Fruit fly (Drosophila melanogaster) whole organism, embryonic: ENCODE data around the gene CG7065.

Experiments used
- Ada2b ChIP-seq: fragments of 200-800 bp; sonication (Bioruptor generic); IDR thresholded peaks from 2 replicates; pipeline ENCODE4 v1.3.6; 2022; ENCODE audit warnings: missing biosample characterization, missing genetic modification characterization
- CG11723 ChIP-seq: fragments of 200-800 bp; sonication (Bioruptor generic); optimal IDR thresholded peaks from 2 replicates; lab custom pipeline; 2017; ENCODE audit warnings: missing biosample characterization, mild to moderate bottlenecking, missing genetic modification characterization
- CG13624 ChIP-seq: fragments of 200-800 bp; sonication (Bioruptor generic); optimal IDR thresholded peaks from 2 replicates; lab custom pipeline; 2016; ENCODE audit warnings: missing biosample characterization, missing genetic modification characterization
- CG1529 ChIP-seq: fragments of 200-800 bp; sonication (Bioruptor generic); optimal IDR thresholded peaks from 3 replicates; lab custom pipeline; 2018; ENCODE audit warnings: missing biosample characterization, missing genetic modification characterization
- CG2202 ChIP-seq: fragments of 200-800 bp; sonication (Bioruptor generic); optimal IDR thresholded peaks from 2 replicates; lab custom pipeline; 2018; ENCODE audit warnings: missing biosample characterization, mild to moderate bottlenecking, missing genetic modification characterization
- CG5180 ChIP-seq: fragments of 200-800 bp; sonication (Bioruptor generic); optimal IDR thresholded peaks from 3 replicates; lab custom pipeline; 2017; ENCODE audit warnings: missing biosample characterization, missing genetic modification characterization, mild to moderate bottlenecking, moderate library complexity, missing genetic modification reagents
- CG6654 ChIP-seq: fragments of 200-800 bp; sonication (Bioruptor generic); optimal IDR thresholded peaks from 2 replicates; lab custom pipeline; 2017; ENCODE audit warnings: missing biosample characterization, mild to moderate bottlenecking, missing genetic modification characterization
- CG6765 ChIP-seq: fragments of 200-800 bp; sonication (Bioruptor generic); optimal IDR thresholded peaks from 3 replicates; lab custom pipeline; 2017; ENCODE audit warnings: missing biosample characterization, mild to moderate bottlenecking, missing genetic modification characterization
- CG6813 ChIP-seq: fragments of 200-800 bp; sonication (Bioruptor generic); optimal IDR thresholded peaks from 2 replicates; lab custom pipeline; 2017; ENCODE audit warnings: missing biosample characterization, missing genetic modification characterization, mild to moderate bottlenecking, moderate library complexity, missing genetic modification reagents
- CG8944 ChIP-seq: fragments of 200-800 bp; sonication (Bioruptor generic); optimal IDR thresholded peaks from 3 replicates; lab custom pipeline; 2016; ENCODE audit warnings: missing biosample characterization, missing genetic modification characterization
- CG9215 ChIP-seq: fragments of 200-800 bp; sonication (Bioruptor generic); IDR thresholded peaks from 2 replicates; pipeline ENCODE4 v1.3.6; 2022; ENCODE audit warnings: missing biosample characterization, missing genetic modification characterization
- CG9609 ChIP-seq: fragments of 200-800 bp; sonication (Bioruptor generic); optimal IDR thresholded peaks from 3 replicates; lab custom pipeline; 2016; ENCODE audit warnings: missing biosample characterization, missing genetic modification characterization
- CG9727 ChIP-seq: fragments of 200-800 bp; sonication (Bioruptor generic); optimal IDR thresholded peaks from 3 replicates; lab custom pipeline; 2017; ENCODE audit warnings: missing biosample characterization, mild to moderate bottlenecking, missing genetic modification characterization
- CTCF ChIP-seq: fragments of 200-800 bp; sonication (Bioruptor generic); optimal IDR thresholded peaks from 2 replicates; lab custom pipeline; 2017; ENCODE audit warnings: missing biosample characterization, mild to moderate bottlenecking, missing genetic modification characterization, moderate library complexity
- Hmr ChIP-seq: fragments of 200-800 bp; sonication (Bioruptor generic); optimal IDR thresholded peaks from 3 replicates; lab custom pipeline; 2017; ENCODE audit warnings: mild to moderate bottlenecking, missing biosample characterization, missing genetic modification reagents, missing genetic modification characterization
- Kr ChIP-seq: fragments of 200-800 bp; sonication (Bioruptor generic); optimal IDR thresholded peaks from 2 replicates; lab custom pipeline; 2017; ENCODE audit warnings: missing biosample characterization, mild to moderate bottlenecking, missing genetic modification characterization
- Lhr ChIP-seq: fragments of 200-800 bp; sonication (Bioruptor generic); optimal IDR thresholded peaks from 3 replicates; lab custom pipeline; 2017; ENCODE audit warnings: mild to moderate bottlenecking, missing biosample characterization, missing genetic modification reagents, missing genetic modification characterization
- NC2α ChIP-seq: fragments of 200-800 bp; sonication (Bioruptor generic); optimal IDR thresholded peaks from 2 replicates; lab custom pipeline; 2016; ENCODE audit warnings: missing biosample characterization, missing genetic modification characterization
- Sox100B ChIP-seq: fragments of 200-800 bp; sonication (Bioruptor generic); optimal IDR thresholded peaks from 3 replicates; lab custom pipeline; 2018; ENCODE audit warnings: missing biosample characterization, mild to moderate bottlenecking, missing genetic modification characterization
- Spps ChIP-seq: fragments of 200-800 bp; sonication (Bioruptor generic); optimal IDR thresholded peaks from 2 replicates; lab custom pipeline; 2018; ENCODE audit warnings: missing biosample characterization, mild to moderate bottlenecking, missing genetic modification characterization
- Sry-δ ChIP-seq: fragments of 200-800 bp; sonication (Bioruptor generic); optimal IDR thresholded peaks from 2 replicates; lab custom pipeline; 2016; ENCODE audit warnings: missing biosample characterization, missing genetic modification characterization
- Tbp ChIP-seq: fragments of >200 bp; optimal IDR thresholded peaks from 2 replicates; lab custom pipeline; 2018; ENCODE audit warnings: missing biosample characterization, missing genetic modification characterization
- Vsx1 ChIP-seq: fragments of 200-800 bp; sonication (Bioruptor generic); optimal IDR thresholded peaks from 2 replicates; lab custom pipeline; 2017; ENCODE audit warnings: missing biosample characterization, mild to moderate bottlenecking, missing genetic modification characterization, missing genetic modification reagents
- Xrp1 ChIP-seq: fragments of 200-800 bp; sonication (Bioruptor generic); IDR thresholded peaks from 2 replicates; pipeline ENCODE4 v1.3.6; 2022; ENCODE audit warnings: missing biosample characterization, missing genetic modification characterization
- abd-A ChIP-seq: fragments of 200-800 bp; sonication (Bioruptor generic); optimal IDR thresholded peaks from 3 replicates; lab custom pipeline; 2019; ENCODE audit warnings: missing biosample characterization, mild to moderate bottlenecking, missing genetic modification characterization, moderate library complexity
- ara ChIP-seq: fragments of 200-800 bp; sonication (Bioruptor generic); IDR thresholded peaks from 2 replicates; pipeline ENCODE4 v1.3.6; 2022; ENCODE audit warnings: missing biosample characterization, missing genetic modification characterization
- cad ChIP-seq: fragments of >200 bp; optimal IDR thresholded peaks from 2 replicates; lab custom pipeline; 2017; ENCODE audit warnings: missing biosample characterization, missing genetic modification characterization
- cato ChIP-seq: fragments of 200-800 bp; sonication (Bioruptor generic); optimal IDR thresholded peaks from 2 replicates; lab custom pipeline; 2016; ENCODE audit warnings: missing biosample characterization, missing genetic modification characterization, borderline replicate concordance
- caup ChIP-seq: fragments of 200-800 bp; sonication (Bioruptor generic); optimal IDR thresholded peaks from 3 replicates; lab custom pipeline; 2017; ENCODE audit warnings: missing biosample characterization, mild to moderate bottlenecking, missing genetic modification characterization, moderate library complexity; ENCODE audit not compliant: severe bottlenecking
- cg ChIP-seq: fragments of 200-800 bp; sonication (Bioruptor generic); optimal IDR thresholded peaks from 3 replicates; lab custom pipeline; 2019; ENCODE audit warnings: missing biosample characterization, mild to moderate bottlenecking, missing genetic modification characterization, moderate library complexity
- dimm ChIP-seq: fragments of 200-800 bp; sonication (Bioruptor generic); IDR thresholded peaks from 2 replicates; pipeline ENCODE4 v1.3.6; 2022; ENCODE audit warnings: missing biosample characterization, missing genetic modification characterization
- dm ChIP-seq: fragments of 200-800 bp; sonication (Bioruptor generic); optimal IDR thresholded peaks from 3 replicates; lab custom pipeline; 2016; ENCODE audit warnings: missing biosample characterization, missing genetic modification characterization
- dmrt11E ChIP-seq: fragments of 200-800 bp; sonication (Bioruptor generic); optimal IDR thresholded peaks from 3 replicates; lab custom pipeline; 2018; ENCODE audit warnings: missing biosample characterization, mild to moderate bottlenecking, missing genetic modification characterization, moderate library complexity
- ems ChIP-seq: fragments of 200-800 bp; sonication (Bioruptor generic); optimal IDR thresholded peaks from 3 replicates; lab custom pipeline; 2016; ENCODE audit warnings: missing biosample characterization, missing genetic modification characterization
- fu2 ChIP-seq: fragments of 200-800 bp; sonication (Bioruptor generic); optimal IDR thresholded peaks from 2 replicates; lab custom pipeline; 2016; ENCODE audit warnings: missing biosample characterization, missing genetic modification characterization
- gfzf ChIP-seq: fragments of 200-800 bp; sonication (Bioruptor generic); optimal IDR thresholded peaks from 2 replicates; lab custom pipeline; 2016; ENCODE audit warnings: missing biosample characterization, mild to moderate bottlenecking, missing genetic modification characterization, moderate library complexity
- grn ChIP-seq: fragments of 200-800 bp; sonication (Bioruptor generic); optimal IDR thresholded peaks from 3 replicates; lab custom pipeline; 2017; ENCODE audit warnings: missing biosample characterization, missing genetic modification characterization
- h ChIP-seq: fragments of >200 bp; optimal IDR thresholded peaks from 2 replicates; lab custom pipeline; 2017
- her ChIP-seq: fragments of 200-800 bp; sonication (Bioruptor generic); optimal IDR thresholded peaks from 2 replicates; lab custom pipeline; 2016; ENCODE audit warnings: missing biosample characterization, missing genetic modification characterization
- knrl ChIP-seq: fragments of 200-800 bp; sonication (Bioruptor generic); IDR thresholded peaks from 3 replicates; pipeline ENCODE4 v1.3.6; 2022; ENCODE audit warnings: missing biosample characterization, missing genetic modification characterization; ENCODE audit not compliant: partially characterized antibody
- mld ChIP-seq: fragments of 200-800 bp; sonication (Bioruptor generic); IDR thresholded peaks from 3 replicates; pipeline ENCODE4 v1.3.6; 2022; ENCODE audit warnings: missing biosample characterization, missing genetic modification characterization; ENCODE audit not compliant: partially characterized antibody
- pfk ChIP-seq: fragments of 200-800 bp; sonication (Bioruptor generic); optimal IDR thresholded peaks from 2 replicates; lab custom pipeline; 2018; ENCODE audit warnings: missing biosample characterization, mild to moderate bottlenecking, missing genetic modification characterization, moderate library complexity
- pita ChIP-seq: fragments of 200-800 bp; sonication (Bioruptor generic); optimal IDR thresholded peaks from 2 replicates; lab custom pipeline; 2017; ENCODE audit warnings: missing biosample characterization, mild to moderate bottlenecking, missing genetic modification characterization
- seq ChIP-seq: fragments of 200-800 bp; sonication (Bioruptor generic); IDR thresholded peaks from 2 replicates; pipeline ENCODE4 v1.3.6; 2022; ENCODE audit warnings: missing biosample characterization, missing genetic modification characterization
- sqz ChIP-seq: fragments of 200-800 bp; sonication (Bioruptor generic); optimal IDR thresholded peaks from 3 replicates; lab custom pipeline; 2018; ENCODE audit warnings: missing biosample characterization, mild to moderate bottlenecking, missing genetic modification characterization
- sr ChIP-seq: fragments of 200-800 bp; sonication (Bioruptor generic); IDR thresholded peaks from 3 replicates; pipeline ENCODE4 v1.3.6; 2022; ENCODE audit warnings: missing biosample characterization, missing genetic modification characterization
- tap ChIP-seq: fragments of 200-800 bp; optimal IDR thresholded peaks from 3 replicates; lab custom pipeline; 2019; ENCODE audit warnings: missing biosample characterization, mild to moderate bottlenecking, missing genetic modification characterization, moderate library complexity
- trh ChIP-seq: fragments of 200-800 bp; sonication (Bioruptor generic); optimal IDR thresholded peaks from 2 replicates; lab custom pipeline; 2016; ENCODE audit warnings: missing biosample characterization, missing genetic modification characterization
- tup ChIP-seq: fragments of 200-800 bp; sonication (Bioruptor generic); optimal IDR thresholded peaks from 2 replicates; lab custom pipeline; 2016; ENCODE audit warnings: missing biosample characterization, mild to moderate bottlenecking, missing genetic modification characterization, moderate library complexity
- zfh2 ChIP-seq: fragments of 200-800 bp; sonication (Bioruptor generic); optimal IDR thresholded peaks from 2 replicates; lab custom pipeline; 2016; ENCODE audit warnings: missing biosample characterization, missing genetic modification characterization

The CG7065 gene

DNA sequence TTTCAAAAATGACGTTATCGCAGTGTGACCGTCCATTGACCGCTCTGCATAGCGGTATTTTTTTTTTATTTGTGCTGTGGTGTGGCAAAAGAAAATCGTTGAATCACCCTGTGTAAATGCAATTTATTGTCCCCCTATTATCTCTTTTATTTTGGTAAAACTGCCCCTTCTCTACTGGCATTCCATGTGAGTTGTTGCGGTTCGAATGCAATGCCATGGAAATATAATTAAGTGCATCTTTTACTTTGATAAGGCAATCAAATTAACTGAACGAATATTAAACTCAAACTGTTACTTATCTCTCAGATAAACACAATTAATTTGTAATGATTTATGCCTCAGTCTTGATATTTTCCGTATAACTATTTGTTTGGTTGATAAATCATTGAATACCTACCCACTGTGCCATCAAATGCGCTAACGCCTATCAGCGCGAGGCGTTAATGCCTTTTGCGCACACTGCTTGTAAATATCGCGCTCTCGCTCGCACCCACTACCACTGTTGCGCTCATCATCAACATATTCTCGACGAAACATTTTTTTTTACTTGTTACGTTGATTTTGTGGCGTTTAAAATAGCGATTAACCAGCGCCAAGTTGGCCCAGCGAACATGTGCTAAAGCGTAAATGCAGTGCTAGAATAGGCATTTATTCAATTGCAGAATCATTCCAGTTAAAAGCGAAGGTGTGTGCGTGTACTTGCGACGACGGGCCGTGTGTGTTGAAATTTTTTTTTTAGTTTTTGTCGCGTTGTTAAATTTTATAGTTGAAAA lies 33.0 kb upstream of the CG7065 start (continued):
- TF ChIP-seq tap (tag; lab: Kevin White, UChicago), result no peak
- TF ChIP-seq her (GFP tag; lab: Kevin White, UChicago), result peak; percentile 39
- TF ChIP-seq dm (GFP tag; lab: Kevin White, UChicago), result peak; percentile 25
- no peak for TF ChIP-seq CG5180 (GFP tag; lab: Kevin White, UChicago)
- no peak for TF ChIP-seq abd-A (tag; lab: Kevin White, UChicago)
- no peak for TF ChIP-seq pita (GFP tag; lab: Kevin White, UChicago)
- no peak for TF ChIP-seq CG6654 (GFP tag; lab: Kevin White, UChicago)
- TF ChIP-seq CG9215 (GFP tag; lab: Robert Waterston, UW), result peak; percentile 44
- TF ChIP-seq gfzf (GFP tag; lab: Kevin White, UChicago), result peak; percentile 91
- TF ChIP-seq cato, result peak; percentile 45
- no peak for TF ChIP-seq pfk (GFP tag; lab: Kevin White, UChicago)
- TF ChIP-seq CG9609 (GFP tag; lab: Kevin White, UChicago), result peak; percentile 45
- TF ChIP-seq CG8944, result peak; percentile 55
- no peak for TF ChIP-seq Vsx1 (GFP tag; lab: Kevin White, UChicago)
- no peak for TF ChIP-seq trh (GFP tag; lab: Kevin White, UChicago)
- TF ChIP-seq cad (GFP tag; lab: Kevin White, UChicago), result no peak
- peak; percentile 39 for TF ChIP-seq Hmr (GFP tag; lab: Kevin White, UChicago)
- peak; percentile 38; the same call in 1 of the 2 replicates for TF ChIP-seq Xrp1 (GFP tag; lab: Robert Waterston, UW)
- TF ChIP-seq Ada2b, result 0 out of 2 replicates have a peak, but pooled peaks have one; percentile 30
- no peak for TF ChIP-seq caup (GFP tag; lab: Kevin White, UChicago)
- TF ChIP-seq CG2202, result no peak
- no peak for TF ChIP-seq h (lab: Kevin White, UChicago)
- TF ChIP-seq sr (GFP tag; lab: Robert Waterston, UW), result no peak
- TF ChIP-seq dmrt11E (tag; lab: Kevin White, UChicago), result peak; percentile 63
- peak; percentile 49 for TF ChIP-seq zfh2 (GFP tag; lab: Kevin White, UChicago)
- TF ChIP-seq Tbp (GFP tag; lab: Kevin White, UChicago), result no peak
- 0 out of 3 replicates have a peak, but pooled peaks have one; percentile 22 for TF ChIP-seq knrl (GFP tag; lab: Robert Waterston, UW)
- TF ChIP-seq grn (GFP tag; lab: Kevin White, UChicago), result no peak
- TF ChIP-seq dimm (GFP tag; lab: Robert Waterston, UW), result no peak
- no peak for TF ChIP-seq CG11723 (GFP tag; lab: Kevin White, UChicago)
- no peak for TF ChIP-seq mld (GFP tag; lab: Robert Waterston, UW)
- TF ChIP-seq fu2, result no peak
- no peak for TF ChIP-seq CG6765
- peak; percentile 41 for TF ChIP-seq ems
- peak; percentile 38 for TF ChIP-seq Sox100B
- no peak for TF ChIP-seq CG1529 (GFP tag; lab: Kevin White, UChicago)
- no peak for TF ChIP-seq CG6813 (GFP tag; lab: Kevin White, UChicago)
- TF ChIP-seq Lhr (GFP tag; lab: Kevin White, UChicago), result peak; percentile 61
- TF ChIP-seq Sry-δ (GFP tag; lab: Kevin White, UChicago), result peak; percentile 38
- TF ChIP-seq Kr (GFP tag; lab: Kevin White, UChicago), result no peak
- TF ChIP-seq CTCF (GFP tag; lab: Kevin White, UChicago), result no peak
- TF ChIP-seq tup (GFP tag; lab: Kevin White, UChicago), result no peak
- TF ChIP-seq Spps (tag; lab: Kevin White, UChicago), result peak; percentile 12
- no peak for TF ChIP-seq NC2α
- TF ChIP-seq cg, result peak; percentile 74
- TF ChIP-seq CG13624 (GFP tag; lab: Kevin White, UChicago), result peak; percentile 64
- TF ChIP-seq CG9727 (GFP tag; lab: Kevin White, UChicago), result peak; percentile 72
- TF ChIP-seq seq (GFP tag; lab: Robert Waterston, UW), result no peak
- TF ChIP-seq sqz (GFP tag; lab: Kevin White, UChicago), result peak; percentile 28
- peak; percentile 22; the same call in 1 of the 2 replicates for TF ChIP-seq ara
